Worm (Caenorhabditis elegans) whole organism, L4/young adult: ENCODE data around the gene Y26G10.6.

Experiments
- W03F9.2 ChIP-seq: fragments of 150-350 bp; optimal IDR thresholded peaks from 2 replicates; lab custom pipeline; 2014; ENCODE audit warnings: missing biosample characterization, missing genetic modification characterization
- dao-5 ChIP-seq: sonication (generic microtip); optimal IDR thresholded peaks from 2 replicates; lab custom pipeline; 2016; ENCODE audit warnings: missing genotype, missing genetic modification characterization, moderate library complexity, missing compliant biosample characterization
- him-1 ChIP-seq: sonication (generic microtip); optimal IDR thresholded peaks from 2 replicates; lab custom pipeline; 2016; ENCODE audit warnings: missing genotype, missing genetic modification reagents, missing genetic modification characterization, missing compliant biosample characterization

Gene Y26G10.6

ce11 chrV:17699659-17700058 lies at the start of gene Y26G10.6:
Y26G10.6 (plus strand) TSS chrV:17699959.
- TF ChIP-seq W03F9.2: no peak
- TF ChIP-seq dao-5 (tag; lab: Kevin White, UChicago): no peak
- no peak for TF ChIP-seq him-1

ce11 chrV:17650427-17650826 lies 49.3 kb upstream of the Y26G10.6 start, which contains the start of gene fbxa-192:
fbxa-192 (minus strand) TSS chrV:17650527.
- no peak for TF ChIP-seq W03F9.2
- TF ChIP-seq him-1: no peak
- TF ChIP-seq dao-5 (tag; lab: Kevin White, UChicago): no peak

- no peak for TF ChIP-seq W03F9.2
- TF ChIP-seq dao-5 (tag; lab: Kevin White, UChicago): no peak
- TF ChIP-seq him-1: no peak
Measured at ce11 chrV:17655205-17655604, 44.6 kb upstream of the Y26G10.6 start.

- TF ChIP-seq him-1 (no peak), W03F9.2 (no peak), dao-5 (tag; lab: Kevin White, UChicago) (no peak)
Measured at ce11 chrV:17658824-17659223, 40.9 kb upstream of the Y26G10.6 start.

- no peak for TF ChIP-seq him-1
- TF ChIP-seq W03F9.2: no peak
- TF ChIP-seq dao-5 (tag; lab: Kevin White, UChicago): no peak
Measured at ce11 chrV:17659228-17659627, 40.5 kb upstream of the Y26G10.6 start, which contains the start of gene fbxa-108. fbxa-108 (minus strand) TSS chrV:17659385.

ce11 chrV:17660003-17660402 lies 39.8 kb upstream of the Y26G10.6 start, which contains the start of gene dgat-2:
dgat-2 (plus strand) TSS chrV:17660303.
- TF ChIP-seq W03F9.2 (no peak), dao-5 (tag; lab: Kevin White, UChicago) (no peak), him-1 (no peak)

ce11 chrV:17662260-17662659 lies 37.5 kb upstream of the Y26G10.6 start:
- TF ChIP-seq dao-5 (tag; lab: Kevin White, UChicago): no peak
- TF ChIP-seq him-1: no peak
- no peak for TF ChIP-seq W03F9.2

ce11 chrV:17664367-17664766 lies 35.4 kb upstream of the Y26G10.6 start:
- TF ChIP-seq W03F9.2 (no peak), him-1 (no peak), dao-5 (tag; lab: Kevin White, UChicago) (no peak)

ce11 chrV:17665906-17666305 lies 33.9 kb upstream of the Y26G10.6 start, which contains the start of gene F59A1.11:
F59A1.11 (minus strand) TSS chrV:17666006.
- no peak for TF ChIP-seq W03F9.2
- no peak for TF ChIP-seq him-1
- no peak for TF ChIP-seq dao-5 (tag; lab: Kevin White, UChicago)

ce11 chrV:17667676-17668075 lies 32.1 kb upstream of the Y26G10.6 start, which contains the start of gene F59A1.12:
F59A1.12 (minus strand) TSS chrV:17667776.
- TF ChIP-seq him-1: no peak
- TF ChIP-seq W03F9.2: no peak
- no peak for TF ChIP-seq dao-5 (tag; lab: Kevin White, UChicago)

- no peak for TF ChIP-seq W03F9.2
- no peak for TF ChIP-seq dao-5 (tag; lab: Kevin White, UChicago)
- no peak for TF ChIP-seq him-1
Measured at ce11 chrV:17668531-17668930, 31.2 kb upstream of the Y26G10.6 start, which contains the start of gene str-89. str-89 (plus strand) TSS chrV:17668831.

- TF ChIP-seq him-1: no peak
Measured at ce11 chrV:17673343-17673742, 26.4 kb upstream of the Y26G10.6 start, which contains the start of gene str-93. str-93 (minus strand) TSS chrV:17673443.

- no peak for TF ChIP-seq dao-5 (tag; lab: Kevin White, UChicago)
- TF ChIP-seq W03F9.2: no peak
- TF ChIP-seq him-1: no peak
Measured at ce11 chrV:17676553-17676952, 23.2 kb upstream of the Y26G10.6 start, which contains the start of gene str-92. str-92 (minus strand) TSS chrV:17676653.

ce11 chrV:17683290-17683689 lies 16.5 kb upstream of the Y26G10.6 start:
- no peak for TF ChIP-seq him-1
- no peak for TF ChIP-seq dao-5 (tag; lab: Kevin White, UChicago)

- no peak for TF ChIP-seq him-1
- TF ChIP-seq dao-5 (tag; lab: Kevin White, UChicago): no peak
- TF ChIP-seq W03F9.2: no peak
Measured at ce11 chrV:17683763-17684162, 16.0 kb upstream of the Y26G10.6 start, which contains the start of gene F59A1.15. F59A1.15 (minus strand) TSS chrV:17683863.

- TF ChIP-seq him-1 (no peak), W03F9.2 (no peak), dao-5 (tag; lab: Kevin White, UChicago) (no peak)
Measured at ce11 chrV:17684857-17685256, 14.9 kb upstream of the Y26G10.6 start, which contains the start of the genes F59A1.16 and F59A1.6. F59A1.16 (minus strand) TSS chrV:17684957. F59A1.6 (plus strand) TSS chrV:17685141.
